Fruit fly (Drosophila melanogaster) whole organism, prepupa: ENCODE measurements around the gene Acp63F.

Experiments
- CG16779 ChIP-seq: fragments of 200-800 bp; sonication (Bioruptor generic); optimal IDR thresholded peaks from 3 replicates; lab custom pipeline; 2017; ENCODE audit warnings: missing biosample characterization, mild to moderate bottlenecking, missing genetic modification characterization
- CG3032 ChIP-seq: fragments of 200-800 bp; optimal IDR thresholded peaks from 2 replicates; lab custom pipeline; 2019; ENCODE audit warnings: missing biosample characterization, mild to moderate bottlenecking, missing genetic modification characterization, moderate library complexity
- CG32006 ChIP-seq: fragments of 200-800 bp; sonication (Bioruptor generic); optimal IDR thresholded peaks from 3 replicates; lab custom pipeline; 2017; ENCODE audit warnings: missing biosample characterization, mild to moderate bottlenecking, missing genetic modification characterization
- CG6276 ChIP-seq: fragments of 200-800 bp; sonication (Bioruptor generic); optimal IDR thresholded peaks from 2 replicates; lab custom pipeline; 2017; ENCODE audit warnings: missing biosample characterization, mild to moderate bottlenecking, missing genetic modification characterization
- Lpt ChIP-seq: fragments of 200-800 bp; sonication (Bioruptor generic); optimal IDR thresholded peaks from 3 replicates; lab custom pipeline; 2016; ENCODE audit warnings: missing biosample characterization, missing genetic modification characterization
- eg ChIP-seq: fragments of 200-800 bp; sonication (Bioruptor generic); IDR thresholded peaks from 3 replicates; pipeline ENCODE4 v1.3.6; 2022; ENCODE audit warnings: missing biosample characterization, missing genetic modification characterization
- svp ChIP-seq: fragments of 200-800 bp; sonication (Bioruptor generic); peaks from one replicate; lab custom pipeline; 2016; ENCODE audit warnings: missing biosample characterization, missing genetic modification characterization

DNA sequence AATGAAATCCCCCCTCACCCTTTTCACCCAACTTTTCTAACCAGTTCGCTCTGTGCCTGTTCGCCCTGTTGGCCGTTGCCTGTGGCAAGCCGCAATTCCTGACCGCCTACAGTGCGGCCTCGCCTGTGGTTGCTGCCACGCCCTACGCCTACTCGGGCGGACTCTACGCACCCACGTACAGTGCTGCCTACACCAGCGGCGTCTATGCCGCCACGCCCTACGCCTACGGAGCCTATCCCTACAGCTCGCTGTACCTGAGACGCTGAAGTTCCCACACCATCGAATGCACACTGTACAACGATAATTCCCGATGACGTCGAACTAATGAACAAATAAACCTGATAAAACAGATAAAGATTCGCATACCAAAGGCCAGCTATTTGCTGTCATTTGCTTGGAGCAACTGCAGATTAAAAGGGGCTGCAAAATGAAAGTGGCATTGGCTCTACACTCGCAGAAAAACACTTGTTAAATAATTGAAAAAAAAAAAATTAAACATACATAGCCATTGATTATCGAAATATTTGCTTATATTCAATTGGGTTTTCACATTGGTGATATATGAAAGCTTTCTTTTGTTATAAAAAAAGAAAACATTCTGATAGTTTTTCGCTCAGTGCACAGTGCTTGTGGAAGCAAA is 25.0 kb downstream of the Acp63F start:
- TF ChIP-seq CG3032 (tag; lab: Kevin White, UChicago), result no peak
- TF ChIP-seq eg, result peak; percentile 55; the same call in 2 of the 3 replicates
- TF ChIP-seq svp (GFP tag; lab: Kevin White, UChicago), result peak; percentile 28
- TF ChIP-seq CG32006, result peak; percentile 58
- no peak for TF ChIP-seq Lpt (GFP tag; lab: Kevin White, UChicago)
- TF ChIP-seq CG6276 (GFP tag; lab: Kevin White, UChicago), result peak; percentile 53
- no peak for TF ChIP-seq CG16779 (tag; lab: Kevin White, UChicago)
